Fruit fly (Drosophila melanogaster) whole organism, embryonic: Measurements from ENCODE around the gene ens.

Experiments used
- C15 ChIP-seq: fragments of 200-800 bp; sonication (Bioruptor generic); IDR thresholded peaks from 3 replicates; pipeline ENCODE4 v1.3.6; 2022; ENCODE audit warnings: missing biosample characterization, missing genetic modification characterization
- CG10366 ChIP-seq: fragments of 200-800 bp; sonication (Bioruptor generic); IDR thresholded peaks from 2 replicates; pipeline ENCODE4 v1.3.6; 2022; ENCODE audit warnings: missing biosample characterization, missing genetic modification characterization
- CG11093 ChIP-seq: fragments of 200-800 bp; sonication (Bioruptor generic); IDR thresholded peaks from 3 replicates; pipeline ENCODE4 v1.3.6; 2022; ENCODE audit warnings: missing biosample characterization, missing genetic modification characterization
- CG12104 ChIP-seq: fragments of 200-800 bp; sonication (Bioruptor generic); optimal IDR thresholded peaks from 3 replicates; lab custom pipeline; 2016; ENCODE audit warnings: missing biosample characterization, missing genetic modification characterization
- CG12942 ChIP-seq: fragments of 200-800 bp; sonication (Bioruptor generic); optimal IDR thresholded peaks from 3 replicates; lab custom pipeline; 2016; ENCODE audit warnings: missing biosample characterization, missing genetic modification characterization
- CG1602 ChIP-seq: fragments of 200-800 bp; sonication (Bioruptor generic); optimal IDR thresholded peaks from 3 replicates; lab custom pipeline; 2016; ENCODE audit warnings: missing biosample characterization, missing genetic modification characterization
- CG17359 ChIP-seq: fragments of 200-800 bp; sonication (Bioruptor generic); optimal IDR thresholded peaks from 3 replicates; lab custom pipeline; 2018; ENCODE audit warnings: missing biosample characterization, mild to moderate bottlenecking, missing genetic modification characterization, moderate library complexity
- CG17912 ChIP-seq: fragments of 200-800 bp; sonication (Bioruptor generic); optimal IDR thresholded peaks from 2 replicates; lab custom pipeline; 2018; ENCODE audit warnings: missing biosample characterization, mild to moderate bottlenecking, missing genetic modification characterization
- CG1832 ChIP-seq: fragments of 200-800 bp; sonication (Bioruptor generic); optimal IDR thresholded peaks from 2 replicates; lab custom pipeline; 2017; ENCODE audit warnings: missing biosample characterization, mild to moderate bottlenecking, missing genetic modification characterization, inconsistent platforms
- CG18599 ChIP-seq: fragments of 200-800 bp; sonication (Bioruptor generic); optimal IDR thresholded peaks from 3 replicates; lab custom pipeline; 2017; ENCODE audit warnings: missing biosample characterization, missing genetic modification characterization, mild to moderate bottlenecking, moderate library complexity, missing genetic modification reagents
- CG2712 ChIP-seq: fragments of 200-800 bp; optimal IDR thresholded peaks from 3 replicates; lab custom pipeline; 2019; ENCODE audit warnings: missing biosample characterization, mild to moderate bottlenecking, missing genetic modification characterization, moderate library complexity
- CG31224 ChIP-seq: fragments of 200-800 bp; sonication (Bioruptor generic); IDR thresholded peaks from 2 replicates; pipeline ENCODE4 v1.3.6; 2022; ENCODE audit warnings: missing biosample characterization, missing genetic modification characterization
- CG4707 ChIP-seq: fragments of 200-800 bp; sonication (Bioruptor generic); optimal IDR thresholded peaks from 2 replicates; lab custom pipeline; 2018; ENCODE audit warnings: missing biosample characterization, mild to moderate bottlenecking, missing genetic modification characterization, moderate library complexity
- CG6175 ChIP-seq: fragments of 200-800 bp; sonication (Bioruptor generic); IDR thresholded peaks from 3 replicates; pipeline ENCODE4 v1.3.6; 2022; ENCODE audit warnings: missing biosample characterization, missing genetic modification characterization
- CG7963 ChIP-seq: fragments of 200-800 bp; sonication (Bioruptor generic); IDR thresholded peaks from 3 replicates; pipeline ENCODE4 v1.3.6; 2022; ENCODE audit warnings: missing biosample characterization, missing genetic modification characterization; ENCODE audit not compliant: partially characterized antibody
- CG8089 ChIP-seq: fragments of 200-800 bp; sonication (Bioruptor generic); optimal IDR thresholded peaks from 3 replicates; lab custom pipeline; 2016; ENCODE audit warnings: missing biosample characterization, missing genetic modification characterization
- Dref ChIP-seq: fragments of 200-800 bp; sonication (Bioruptor generic); IDR thresholded peaks from 2 replicates; pipeline ENCODE4 v1.3.6; 2022; ENCODE audit warnings: missing biosample characterization, missing genetic modification characterization
- Fer1 ChIP-seq: fragments of 200-800 bp; sonication (Bioruptor generic); optimal IDR thresholded peaks from 2 replicates; lab custom pipeline; 2017; ENCODE audit warnings: missing biosample characterization, mild to moderate bottlenecking, missing genetic modification characterization
- Hr51 ChIP-seq, 2 experiments: fragments of 200-800 bp; sonication (Bioruptor generic); optimal IDR thresholded peaks; 2 replicates in 1 of 2; 3 replicates in 1 of 2; lab custom pipeline; 2016 to 2018; ENCODE audit warnings: missing biosample characterization in 2 of 2, missing genetic modification characterization in 2 of 2, mild to moderate bottlenecking in 1 of 2, moderate library complexity in 1 of 2
- Kr ChIP-seq: fragments of 200-800 bp; sonication (Bioruptor generic); optimal IDR thresholded peaks from 2 replicates; lab custom pipeline; 2017; ENCODE audit warnings: missing biosample characterization, mild to moderate bottlenecking, missing genetic modification characterization
- Med ChIP-seq: fragments of 200-800 bp; sonication (Bioruptor generic); peaks from one replicate; lab custom pipeline; 2016; ENCODE audit warnings: missing biosample characterization, missing genetic modification characterization, mild to moderate bottlenecking, inconsistent platforms, moderate library complexity
- Nf-YA ChIP-seq: fragments of 200-800 bp; sonication (Bioruptor generic); IDR thresholded peaks from 2 replicates; pipeline ENCODE4 v1.3.6; 2022; ENCODE audit warnings: missing biosample characterization, missing genetic modification characterization
- Nf-YC ChIP-seq: fragments of 200-800 bp; optimal IDR thresholded peaks from 3 replicates; lab custom pipeline; 2019; ENCODE audit warnings: missing biosample characterization, mild to moderate bottlenecking, missing genetic modification characterization, moderate library complexity
- Pdp1 ChIP-seq, 2 experiments: fragments of 200-800 bp; sonication (Bioruptor generic); optimal IDR thresholded peaks; 3 replicates each; lab custom pipeline; 2016; ENCODE audit warnings: missing biosample characterization in 2 of 2, missing genetic modification characterization in 2 of 2, mild to moderate bottlenecking in 1 of 2, moderate library complexity in 1 of 2
- YL-1 ChIP-seq: fragments of 200-800 bp; sonication (Bioruptor generic); optimal IDR thresholded peaks from 3 replicates; lab custom pipeline; 2017; ENCODE audit warnings: missing biosample characterization, mild to moderate bottlenecking, missing genetic modification characterization
- ara ChIP-seq: fragments of 200-800 bp; sonication (Bioruptor generic); IDR thresholded peaks from 2 replicates; pipeline ENCODE4 v1.3.6; 2022; ENCODE audit warnings: missing biosample characterization, missing genetic modification characterization
- chinmo ChIP-seq: fragments of 200-800 bp; sonication (Bioruptor generic); IDR thresholded peaks from 4 replicates; pipeline ENCODE4 v1.3.6; 2022; ENCODE audit warnings: missing biosample characterization, missing genetic modification characterization; ENCODE audit not compliant: partially characterized antibody
- ci ChIP-seq: fragments of 200-800 bp; sonication (Bioruptor generic); IDR thresholded peaks from 3 replicates; pipeline ENCODE4 v1.3.6; 2022; ENCODE audit warnings: missing biosample characterization, missing genetic modification characterization
- ftz-f1 ChIP-seq: fragments of 200-800 bp; sonication (Bioruptor generic); optimal IDR thresholded peaks from 2 replicates; lab custom pipeline; 2016; ENCODE audit warnings: missing biosample characterization, missing genetic modification characterization
- gcm ChIP-seq: fragments of 200-800 bp; sonication (Bioruptor generic); optimal IDR thresholded peaks from 2 replicates; lab custom pipeline; 2019; ENCODE audit warnings: missing biosample characterization, mild to moderate bottlenecking, missing genetic modification characterization, moderate library complexity
- gcm2 ChIP-seq: fragments of 200-800 bp; sonication (Bioruptor generic); optimal IDR thresholded peaks from 2 replicates; lab custom pipeline; 2016; ENCODE audit warnings: missing biosample characterization, missing genetic modification characterization
- grau ChIP-seq: fragments of 200-800 bp; optimal IDR thresholded peaks from 3 replicates; lab custom pipeline; 2019; ENCODE audit warnings: missing biosample characterization, mild to moderate bottlenecking, missing genetic modification characterization, moderate library complexity
- gro ChIP-seq: fragments of 200-800 bp; sonication (Bioruptor generic); optimal IDR thresholded peaks from 2 replicates; lab custom pipeline; 2016; ENCODE audit warnings: missing biosample characterization, missing genetic modification characterization
- gsb ChIP-seq: fragments of 200-800 bp; sonication (Bioruptor generic); IDR thresholded peaks from 2 replicates; pipeline ENCODE4 v1.3.6; 2022; ENCODE audit warnings: missing biosample characterization, missing genetic modification characterization
- her ChIP-seq: fragments of 200-800 bp; sonication (Bioruptor generic); optimal IDR thresholded peaks from 2 replicates; lab custom pipeline; 2016; ENCODE audit warnings: missing biosample characterization, missing genetic modification characterization
- lmd ChIP-seq: fragments of 200-800 bp; sonication (Bioruptor generic); IDR thresholded peaks from 2 replicates; pipeline ENCODE4 v1.3.6; 2022; ENCODE audit warnings: missing biosample characterization, missing genetic modification characterization
- lola ChIP-seq, 3 experiments: fragments of >200 bp in 2 of 3; fragments of 200-800 bp in 1 of 3; sonication (Bioruptor generic) in 1 of 3; optimal IDR thresholded peaks; 2 replicates each; lab custom pipeline; 2017 to 2019; ENCODE audit warnings: missing biosample characterization in 3 of 3, missing genetic modification characterization in 3 of 3, mild to moderate bottlenecking in 1 of 3, moderate library complexity in 1 of 3
- nerfin-2 ChIP-seq: fragments of 200-800 bp; sonication (Bioruptor generic); IDR thresholded peaks from 2 replicates; pipeline ENCODE4 v1.3.6; 2022; ENCODE audit warnings: missing biosample characterization, missing genetic modification characterization; ENCODE audit not compliant: partially characterized antibody
- org-1 ChIP-seq: fragments of 200-800 bp; sonication (Bioruptor generic); optimal IDR thresholded peaks from 2 replicates; lab custom pipeline; 2017; ENCODE audit warnings: missing biosample characterization, missing genetic modification characterization
- psq ChIP-seq: fragments of 200-800 bp; sonication (Bioruptor generic); optimal IDR thresholded peaks from 2 replicates; lab custom pipeline; 2017; ENCODE audit warnings: missing biosample characterization, missing genetic modification characterization
- sisA ChIP-seq: fragments of 200-800 bp; sonication (Bioruptor generic); IDR thresholded peaks from 2 replicates; pipeline ENCODE4 v1.3.6; 2022; ENCODE audit warnings: missing biosample characterization, missing genetic modification characterization
- stc ChIP-seq: fragments of 200-800 bp; sonication (Bioruptor generic); IDR thresholded peaks from 2 replicates; pipeline ENCODE4 v1.3.6; 2022; ENCODE audit warnings: missing biosample characterization, missing genetic modification characterization
- tll ChIP-seq, 2 experiments: fragments of 200-800 bp in 1 of 2; fragments of >200 bp in 1 of 2; sonication (Bioruptor generic) in 1 of 2; optimal IDR thresholded peaks; 2 replicates each; lab custom pipeline; 2017 to 2019; ENCODE audit warnings: missing biosample characterization in 2 of 2, missing genetic modification characterization in 2 of 2, mild to moderate bottlenecking in 1 of 2, moderate library complexity in 1 of 2
- tna ChIP-seq: fragments of 200-800 bp; sonication (Bioruptor generic); IDR thresholded peaks from 2 replicates; pipeline ENCODE4 v1.3.6; 2022; ENCODE audit warnings: missing biosample characterization, missing genetic modification characterization; ENCODE audit not compliant: partially characterized antibody
- toy ChIP-seq: fragments of 200-800 bp; sonication (Bioruptor generic); IDR thresholded peaks from 2 replicates; pipeline ENCODE4 v1.3.6; 2022; ENCODE audit warnings: missing biosample characterization, missing genetic modification characterization
- trem ChIP-seq: fragments of 200-800 bp; optimal IDR thresholded peaks from 3 replicates; lab custom pipeline; 2019; ENCODE audit warnings: missing biosample characterization, mild to moderate bottlenecking, missing genetic modification characterization, moderate library complexity
- vvl ChIP-seq: fragments of 200-800 bp; sonication (Bioruptor generic); IDR thresholded peaks from 2 replicates; pipeline ENCODE4 v1.3.6; 2022; ENCODE audit warnings: missing biosample characterization, missing genetic modification characterization
- wek ChIP-seq: fragments of 200-800 bp; sonication (Bioruptor generic); optimal IDR thresholded peaks from 3 replicates; lab custom pipeline; 2018; ENCODE audit warnings: missing biosample characterization, mild to moderate bottlenecking, missing genetic modification characterization, moderate library complexity
- z ChIP-seq: fragments of 200-800 bp; sonication (Bioruptor generic); IDR thresholded peaks from 3 replicates; pipeline ENCODE4 v1.3.6; 2022; ENCODE audit warnings: missing biosample characterization, missing genetic modification characterization
- zfh1 ChIP-seq: fragments of 200-800 bp; sonication (Bioruptor generic); IDR thresholded peaks from 3 replicates; pipeline ENCODE4 v1.3.6; 2022; ENCODE audit warnings: missing biosample characterization, missing genetic modification characterization

Gene ens

DNA sequence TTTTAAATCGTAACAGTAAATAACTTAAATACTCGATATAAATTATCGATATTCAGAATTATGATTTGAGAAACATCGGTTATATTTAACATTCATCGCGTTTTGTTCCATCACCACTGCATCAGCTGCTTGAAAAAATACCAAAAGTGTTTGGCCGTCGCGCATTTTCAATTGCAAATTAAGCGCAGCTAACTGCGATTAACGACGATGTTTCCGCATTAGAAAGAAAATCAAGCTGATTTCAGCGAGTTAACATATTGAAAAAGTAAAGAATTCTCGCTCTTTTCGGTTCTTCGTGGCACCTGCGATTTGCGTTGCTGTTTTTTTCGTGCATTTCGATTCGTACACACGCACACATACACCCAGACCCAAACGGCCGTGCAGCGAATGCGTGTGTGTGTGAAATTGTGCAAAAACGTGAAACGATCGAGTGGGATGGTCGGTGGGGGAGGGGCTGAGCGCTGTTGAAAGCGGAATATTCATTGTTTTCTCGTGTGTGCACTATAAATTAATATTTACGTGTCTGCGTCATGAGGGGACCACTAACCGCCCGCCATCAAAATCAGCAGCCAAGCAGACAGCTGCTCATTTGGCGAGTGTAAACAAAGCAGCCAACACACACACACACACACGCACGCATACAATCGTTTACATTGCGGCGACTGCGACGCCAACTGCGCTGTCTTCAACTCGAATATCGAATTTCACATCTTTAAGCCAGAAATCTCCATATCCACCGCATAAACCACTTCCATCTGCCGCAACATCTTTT, 26.1 kb downstream of the ens start, which contains the start of gene Ack (continued):
- TF ChIP-seq Nf-YA (GFP tag; lab: Robert Waterston, UW) (no peak), CG7963 (GFP tag; lab: Robert Waterston, UW) (peak; percentile 58), Fer1 (GFP tag; lab: Kevin White, UChicago) (peak; percentile 28), Nf-YC (tag; lab: Kevin White, UChicago) (no peak), CG12942 (no peak), sisA (GFP tag; lab: Robert Waterston, UW) (no peak), CG1602 (GFP tag; lab: Kevin White, UChicago) (no peak), Hr51 (GFP tag; optimal IDR thresholded peaks at IDR 0.05; lab: Kevin White, UChicago) (no peak), her (GFP tag; lab: Kevin White, UChicago) (no peak), CG8089 (GFP tag; lab: Kevin White, UChicago) (no peak), C15 (no peak), CG11093 (GFP tag; lab: Robert Waterston, UW) (no peak), trem (tag; lab: Kevin White, UChicago) (no peak), Kr (no peak), zfh1 (no peak), z (GFP tag; lab: Robert Waterston, UW) (no peak), CG6175 (no peak), gro (no peak), chinmo (GFP tag; lab: Robert Waterston, UW) (peak; percentile 89), CG17912 (GFP tag; lab: Kevin White, UChicago) (no peak), nerfin-2 (peak; percentile 65), ftz-f1 (no peak), gsb (GFP tag; lab: Robert Waterston, UW) (no peak), CG2712 (no peak), toy (GFP tag; lab: Robert Waterston, UW) (no peak), psq (GFP tag; lab: Kevin White, UChicago) (no peak), stc (GFP tag; lab: Robert Waterston, UW) (no peak), lmd (GFP tag; lab: Robert Waterston, UW) (no peak), CG12104 (GFP tag; lab: Kevin White, UChicago) (no peak), Dref (GFP tag; lab: Robert Waterston, UW) (peak; percentile 78), CG31224 (GFP tag; lab: Robert Waterston, UW) (no peak), tna (GFP tag; lab: Robert Waterston, UW) (peak; percentile 51), CG1832 (no peak), tll (GFP tag; optimal IDR thresholded peaks at IDR 0.05; lab: Kevin White, UChicago) (no peak)

- TF ChIP-seq lola (GFP tag; optimal IDR thresholded peaks at IDR 0.05; lab: Kevin White, UChicago) (no peak), CG10366 (GFP tag; lab: Robert Waterston, UW) (no peak), Pdp1 (GFP tag; optimal IDR thresholded peaks at IDR 0.05; lab: Kevin White, UChicago) (peak in 1 of 2 experiments; percentile 36), ci (GFP tag; lab: Robert Waterston, UW) (0 out of 3 replicates have a peak, but pooled peaks have one; percentile 29), CG17359 (peak; percentile 5), ara (GFP tag; lab: Robert Waterston, UW) (0 out of 2 replicates have a peak, but pooled peaks have one; percentile 7), YL-1 (GFP tag; lab: Kevin White, UChicago) (peak; percentile 1), gsb (GFP tag; lab: Robert Waterston, UW) (0 out of 2 replicates have a peak, but pooled peaks have one; percentile 22), CG6175 (0 out of 3 replicates have a peak, but pooled peaks have one; percentile 26), org-1 (GFP tag; lab: Kevin White, UChicago) (no peak), Med (GFP tag; lab: Kevin White, UChicago) (peak; percentile 52), grau (tag; lab: Kevin White, UChicago) (peak; percentile 7), wek (GFP tag; lab: Kevin White, UChicago) (peak; percentile 5), CG18599 (GFP tag; lab: Kevin White, UChicago) (no peak), gcm (GFP tag; lab: Kevin White, UChicago) (peak; percentile 12), gcm2 (GFP tag; lab: Kevin White, UChicago) (no peak), CG4707 (GFP tag; lab: Kevin White, UChicago) (peak; percentile 46), vvl (GFP tag; lab: Robert Waterston, UW) (peak; percentile 25; the same call in 1 of the 2 replicates)
Observed at dm6 chr3L:4107120-4107519, 27.2 kb downstream of the ens start.
